Fruit fly (Drosophila melanogaster) whole organism, embryonic: ENCODE measurements around the gene Idi.

Source experiments
- Abd-B ChIP-seq: fragments of 200-800 bp; sonication (Bioruptor generic); optimal IDR thresholded peaks from 2 replicates; lab custom pipeline; 2018; ENCODE audit warnings: missing biosample characterization, mild to moderate bottlenecking, missing genetic modification characterization, moderate library complexity
- Adf1 ChIP-seq: fragments of 200-800 bp; sonication (Bioruptor generic); IDR thresholded peaks from 2 replicates; pipeline ENCODE4 v1.3.6; 2022; ENCODE audit warnings: missing biosample characterization, missing genetic modification characterization
- Awh ChIP-seq: fragments of 200-800 bp; sonication (Bioruptor generic); IDR thresholded peaks from 2 replicates; pipeline ENCODE4, ENCODE4 v1.3.6; 2022; ENCODE audit warnings: missing biosample characterization, missing genetic modification characterization
- B-H2 ChIP-seq: fragments of 200-800 bp; sonication (Bioruptor generic); optimal IDR thresholded peaks from 2 replicates; lab custom pipeline; 2018; ENCODE audit warnings: missing biosample characterization, mild to moderate bottlenecking, missing genetic modification characterization
- CG10147 ChIP-seq: fragments of 200-800 bp; sonication (Bioruptor generic); optimal IDR thresholded peaks from 2 replicates; lab custom pipeline; 2019; ENCODE audit warnings: missing biosample characterization, mild to moderate bottlenecking, missing genetic modification characterization, moderate library complexity
- CG10267 ChIP-seq: fragments of 200-800 bp; sonication (Bioruptor generic); optimal IDR thresholded peaks from 2 replicates; lab custom pipeline; 2018; ENCODE audit warnings: missing biosample characterization, mild to moderate bottlenecking, missing genetic modification characterization, moderate library complexity
- CG10274 ChIP-seq: fragments of 200-800 bp; sonication (Bioruptor generic); optimal IDR thresholded peaks from 3 replicates; lab custom pipeline; 2017; ENCODE audit warnings: missing biosample characterization, mild to moderate bottlenecking, missing genetic modification characterization
- CG10321 ChIP-seq: fragments of 200-800 bp; sonication (Bioruptor generic); IDR thresholded peaks from 2 replicates; pipeline ENCODE4 v1.3.6; 2022; ENCODE audit warnings: missing biosample characterization, missing genetic modification characterization
- CG13775 ChIP-seq: fragments of 200-800 bp; sonication (Bioruptor generic); optimal IDR thresholded peaks from 3 replicates; lab custom pipeline; 2017; ENCODE audit warnings: missing biosample characterization, mild to moderate bottlenecking, missing genetic modification characterization
- CG17612 ChIP-seq: fragments of 200-800 bp; sonication (Bioruptor generic); IDR thresholded peaks from 2 replicates; pipeline ENCODE4 v1.3.6; 2022; ENCODE audit warnings: missing biosample characterization, missing genetic modification characterization
- CG4707 ChIP-seq: fragments of 200-800 bp; sonication (Bioruptor generic); optimal IDR thresholded peaks from 2 replicates; lab custom pipeline; 2018; ENCODE audit warnings: missing biosample characterization, mild to moderate bottlenecking, missing genetic modification characterization, moderate library complexity
- CG4730 ChIP-seq: fragments of 200-800 bp; sonication (Bioruptor generic); IDR thresholded peaks from 2 replicates; pipeline ENCODE4 v1.3.6; 2022; ENCODE audit warnings: missing biosample characterization, missing genetic modification characterization
- CG5953 ChIP-seq: fragments of 200-800 bp; sonication (Bioruptor generic); IDR thresholded peaks from 2 replicates; pipeline ENCODE4 v1.3.6; 2022; ENCODE audit warnings: missing biosample characterization, missing genetic modification characterization
- CG7372 ChIP-seq: fragments of 200-800 bp; sonication (Bioruptor generic); IDR thresholded peaks from 2 replicates; pipeline ENCODE4 v1.3.6; 2022; ENCODE audit warnings: missing biosample characterization, missing genetic modification characterization
- CoRest ChIP-seq: fragments of 200-800 bp; sonication (Bioruptor generic); optimal IDR thresholded peaks from 3 replicates; lab custom pipeline; 2018; ENCODE audit warnings: missing biosample characterization, mild to moderate bottlenecking, missing genetic modification characterization, moderate library complexity
- Dip2 ChIP-seq: fragments of 200-800 bp; sonication (Bioruptor generic); IDR thresholded peaks from 2 replicates; pipeline ENCODE4 v1.3.6; 2022; ENCODE audit warnings: missing biosample characterization, missing genetic modification characterization
- E2f1 ChIP-seq: fragments of 200-800 bp; sonication (Bioruptor generic); IDR thresholded peaks from 2 replicates; pipeline ENCODE4 v1.3.6; 2022; ENCODE audit warnings: missing biosample characterization, missing genetic modification characterization
- Ets65A ChIP-seq: fragments of 200-800 bp; sonication (Bioruptor generic); peaks from one replicate; lab custom pipeline; 2016; ENCODE audit warnings: missing biosample characterization, missing genetic modification characterization
- HLHmδ ChIP-seq: fragments of 200-800 bp; sonication (Bioruptor generic); optimal IDR thresholded peaks from 2 replicates; lab custom pipeline; 2018; ENCODE audit warnings: missing biosample characterization, mild to moderate bottlenecking, missing genetic modification characterization, moderate library complexity
- MTF-1 ChIP-seq: fragments of 200-800 bp; sonication (Bioruptor generic); optimal IDR thresholded peaks from 2 replicates; lab custom pipeline; 2018; ENCODE audit warnings: missing biosample characterization, mild to moderate bottlenecking, missing genetic modification characterization, borderline replicate concordance
- Max ChIP-seq: fragments of 200-800 bp; sonication (Bioruptor generic); optimal IDR thresholded peaks from 2 replicates; lab custom pipeline; 2016; ENCODE audit warnings: missing biosample characterization, mild to moderate bottlenecking, missing genetic modification characterization
- NC2α ChIP-seq: fragments of 200-800 bp; sonication (Bioruptor generic); optimal IDR thresholded peaks from 2 replicates; lab custom pipeline; 2016; ENCODE audit warnings: missing biosample characterization, missing genetic modification characterization
- NC2β ChIP-seq: fragments of 200-800 bp; sonication (Bioruptor generic); optimal IDR thresholded peaks from 2 replicates; lab custom pipeline; 2016; ENCODE audit warnings: missing biosample characterization, missing genetic modification characterization
- Neu2 ChIP-seq: fragments of 200-800 bp; sonication (Bioruptor generic); optimal IDR thresholded peaks from 3 replicates; lab custom pipeline; 2016; ENCODE audit warnings: missing biosample characterization, missing genetic modification characterization, borderline replicate concordance
- Usf ChIP-seq: fragments of 200-800 bp; sonication (Bioruptor generic); optimal IDR thresholded peaks from 2 replicates; lab custom pipeline; 2017; ENCODE audit warnings: missing genotype, missing biosample characterization, missing genetic modification characterization
- chif ChIP-seq, 2 experiments: fragments of 200-800 bp; sonication (Bioruptor generic); optimal IDR thresholded peaks; 3 replicates each; lab custom pipeline; 2016; ENCODE audit warnings: missing biosample characterization in 2 of 2, missing genetic modification characterization in 2 of 2
- chinmo ChIP-seq: fragments of 200-800 bp; sonication (Bioruptor generic); IDR thresholded peaks from 4 replicates; pipeline ENCODE4 v1.3.6; 2022; ENCODE audit warnings: missing biosample characterization, missing genetic modification characterization; ENCODE audit not compliant: partially characterized antibody
- chm ChIP-seq: fragments of 200-800 bp; sonication (Bioruptor generic); IDR thresholded peaks from 2 replicates; pipeline ENCODE4 v1.3.6; 2022; ENCODE audit warnings: missing biosample characterization, missing genetic modification characterization
- dati ChIP-seq: fragments of 200-800 bp; sonication (Bioruptor generic); IDR thresholded peaks from 2 replicates; pipeline ENCODE4 v1.3.6; 2022; ENCODE audit warnings: missing biosample characterization, missing genetic modification characterization
- exex ChIP-seq: fragments of 200-800 bp; sonication (Bioruptor generic); optimal IDR thresholded peaks from 4 replicates; lab custom pipeline; 2018; ENCODE audit warnings: missing biosample characterization, mild to moderate bottlenecking, missing genetic modification characterization, moderate library complexity
- eyg ChIP-seq: fragments of 200-800 bp; sonication (Bioruptor generic); optimal IDR thresholded peaks from 3 replicates; lab custom pipeline; 2016; ENCODE audit warnings: missing biosample characterization, missing genetic modification characterization
- gcm ChIP-seq: fragments of 200-800 bp; sonication (Bioruptor generic); optimal IDR thresholded peaks from 2 replicates; lab custom pipeline; 2019; ENCODE audit warnings: missing biosample characterization, mild to moderate bottlenecking, missing genetic modification characterization, moderate library complexity
- gem ChIP-seq: fragments of 200-800 bp; sonication (Bioruptor generic); optimal IDR thresholded peaks from 2 replicates; lab custom pipeline; 2019; ENCODE audit warnings: missing biosample characterization, mild to moderate bottlenecking, missing genetic modification characterization, moderate library complexity
- grn ChIP-seq: fragments of 200-800 bp; sonication (Bioruptor generic); optimal IDR thresholded peaks from 3 replicates; lab custom pipeline; 2017; ENCODE audit warnings: missing biosample characterization, missing genetic modification characterization
- nau ChIP-seq: fragments of 200-800 bp; sonication (Bioruptor generic); optimal IDR thresholded peaks from 3 replicates; lab custom pipeline; 2017; ENCODE audit warnings: missing biosample characterization, mild to moderate bottlenecking, missing genetic modification characterization, missing genetic modification reagents
- row ChIP-seq: fragments of 200-800 bp; sonication (Bioruptor generic); IDR thresholded peaks from 3 replicates; pipeline ENCODE4 v1.3.6; 2022; ENCODE audit warnings: missing biosample characterization, missing genetic modification characterization
- sd ChIP-seq: fragments of 200-800 bp; sonication (Bioruptor generic); optimal IDR thresholded peaks from 3 replicates; lab custom pipeline; 2018; ENCODE audit warnings: missing biosample characterization, mild to moderate bottlenecking, missing genetic modification characterization, moderate library complexity
- seq ChIP-seq: fragments of 200-800 bp; sonication (Bioruptor generic); IDR thresholded peaks from 2 replicates; pipeline ENCODE4 v1.3.6; 2022; ENCODE audit warnings: missing biosample characterization, missing genetic modification characterization
- sob ChIP-seq: fragments of 200-800 bp; sonication (Bioruptor generic); IDR thresholded peaks from 2 replicates; pipeline ENCODE4 v1.3.6; 2022; ENCODE audit warnings: missing biosample characterization, missing genetic modification characterization
- sug ChIP-seq: fragments of 200-800 bp; optimal IDR thresholded peaks from 2 replicates; lab custom pipeline; 2019; ENCODE audit warnings: missing biosample characterization, mild to moderate bottlenecking, missing genetic modification characterization, moderate library complexity
- tgo ChIP-seq: fragments of 200-800 bp; sonication (Bioruptor generic); IDR thresholded peaks from 3 replicates; pipeline ENCODE4 v1.3.6; 2022; ENCODE audit warnings: missing biosample characterization, missing genetic modification characterization
- ttk ChIP-seq: fragments of 200-800 bp; sonication (Bioruptor generic); IDR thresholded peaks from 2 replicates; pipeline ENCODE4 v2.1.2; 2022; ENCODE audit warnings: missing biosample characterization, missing genetic modification characterization
- vnd ChIP-seq: fragments of 200-800 bp; sonication (Bioruptor generic); IDR thresholded peaks from 3 replicates; pipeline ENCODE4 v1.3.6; 2022; ENCODE audit warnings: missing biosample characterization, missing genetic modification characterization; ENCODE audit not compliant: partially characterized antibody
- vvl ChIP-seq: fragments of 200-800 bp; sonication (Bioruptor generic); IDR thresholded peaks from 2 replicates; pipeline ENCODE4 v1.3.6; 2022; ENCODE audit warnings: missing biosample characterization, missing genetic modification characterization
- z ChIP-seq: fragments of 200-800 bp; sonication (Bioruptor generic); IDR thresholded peaks from 3 replicates; pipeline ENCODE4 v1.3.6; 2022; ENCODE audit warnings: missing biosample characterization, missing genetic modification characterization

Gene Idi

dm6 chr3R:21224230-21224629 lies 45.7 kb upstream of the Idi start (continued):
- no peak for TF ChIP-seq CG17612 (GFP tag; lab: Robert Waterston, UW)

DNA sequence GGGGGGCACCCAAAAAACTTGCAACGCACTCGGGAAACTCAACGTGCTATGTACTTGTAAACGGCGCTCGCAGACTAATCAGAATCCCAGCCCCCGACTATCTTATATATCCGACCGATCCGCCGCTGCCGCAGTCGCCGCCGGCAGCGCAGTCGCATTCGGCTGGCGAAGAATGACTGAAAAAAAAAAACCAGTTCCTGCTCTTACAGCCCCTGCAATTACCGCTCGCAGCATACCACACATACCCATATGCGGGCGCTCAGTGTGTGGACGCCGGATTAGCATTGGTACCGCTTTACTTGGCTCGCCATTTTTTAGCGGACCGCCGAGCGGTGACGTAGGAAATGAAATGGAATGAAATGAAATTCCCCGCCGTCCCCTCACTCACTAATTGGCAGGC lies 32.8 kb upstream of the Idi start, which contains the start of gene e:
TSS of gene e (minus strand) at position 79 of the 400 bp plus-strand sequence.
- TF ChIP-seq ttk (GFP tag; lab: Robert Waterston, UW) (no peak), gcm (peak; percentile 72), sob (GFP tag; lab: Robert Waterston, UW) (0 out of 2 replicates have a peak, but pooled peaks have one; percentile 14), CG10267 (no peak), z (GFP tag; lab: Robert Waterston, UW) (peak; percentile 8; the same call in 1 of the 3 replicates), vvl (GFP tag; lab: Robert Waterston, UW) (no peak), HLHmδ (GFP tag; lab: Kevin White, UChicago) (no peak), sd (peak; percentile 21), CG10321 (GFP tag; lab: Robert Waterston, UW) (no peak), Neu2 (peak; percentile 72), tgo (GFP tag; lab: Robert Waterston, UW) (no peak), Usf (no peak), Adf1 (peak; percentile 64), chinmo (GFP tag; lab: Robert Waterston, UW) (0 out of 4 replicates have a peak, but pooled peaks have one; percentile 52), Ets65A (peak; percentile 83)

dm6 chr3R:21241332-21241731 lies 28.6 kb upstream of the Idi start:
- TF ChIP-seq exex (peak; percentile 61), grn (GFP tag; lab: Kevin White, UChicago) (peak; percentile 73), chinmo (GFP tag; lab: Robert Waterston, UW) (0 out of 4 replicates have a peak, but pooled peaks have one; percentile 30), chm (GFP tag; lab: Robert Waterston, UW) (no peak), Awh (GFP tag; lab: Robert Waterston, UW) (peak; percentile 50; the same call in 1 of the 2 replicates)

DNA sequence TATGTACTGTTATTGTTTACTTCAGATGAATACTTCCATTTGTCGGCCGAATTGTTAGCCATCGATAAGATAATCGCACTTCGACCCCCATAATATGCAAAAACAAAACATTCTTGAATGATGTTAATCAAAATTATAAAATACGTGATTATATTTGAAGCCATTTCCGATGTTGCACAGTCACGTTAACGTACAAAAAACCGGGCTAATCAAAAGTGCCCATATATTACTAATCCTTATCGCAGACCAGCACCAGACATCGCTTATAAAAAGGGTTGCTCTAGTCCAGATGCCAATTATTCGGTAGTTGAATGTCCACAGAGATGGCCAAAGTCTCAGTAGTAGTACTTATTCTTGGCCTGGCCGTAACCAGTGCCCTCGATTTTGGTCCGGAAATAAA lies 27.6 kb upstream of the Idi start, which contains the start of gene CG5892:
TSS of gene CG5892 (plus strand) at position 301 of the 400 bp plus-strand sequence.
- TF ChIP-seq sd (peak; percentile 20), Adf1 (no peak), exex (peak; percentile 87), gem (tag; lab: Kevin White, UChicago) (no peak), sug (tag; lab: Kevin White, UChicago) (peak; percentile 1)

dm6 chr3R:21245846-21246245 lies 24.1 kb upstream of the Idi start:
- TF ChIP-seq nau (GFP tag; lab: Kevin White, UChicago) (no peak), CG4730 (GFP tag; lab: Robert Waterston, UW) (no peak), eyg (no peak), vnd (GFP tag; lab: Robert Waterston, UW) (0 out of 3 replicates have a peak, but pooled peaks have one; percentile 17), chif (GFP tag; optimal IDR thresholded peaks at IDR 0.05; lab: Kevin White, UChicago) (no peak), CG4707 (no peak), CG10274 (GFP tag; lab: Kevin White, UChicago) (no peak), B-H2 (no peak), NC2α (no peak), row (GFP tag; lab: Robert Waterston, UW) (no peak), seq (GFP tag; lab: Robert Waterston, UW) (no peak), CG7372 (no peak), Dip2 (GFP tag; lab: Robert Waterston, UW) (no peak), Max (GFP tag; lab: Kevin White, UChicago) (no peak), E2f1 (GFP tag; lab: Robert Waterston, UW) (no peak), CG17612 (GFP tag; lab: Robert Waterston, UW) (no peak), CG10147 (no peak), sob (GFP tag; lab: Robert Waterston, UW) (no peak), CG5953 (GFP tag; lab: Robert Waterston, UW) (no peak), MTF-1 (GFP tag; lab: Kevin White, UChicago) (no peak), dati (GFP tag; lab: Robert Waterston, UW) (no peak), Abd-B (no peak), CoRest (no peak), CG13775 (GFP tag; lab: Kevin White, UChicago) (no peak), NC2β (GFP tag; lab: Kevin White, UChicago) (no peak)
